Fruit fly (Drosophila melanogaster): ENCODE results near the gene CG6576.

Gene CG6576

dm6 chr3L:8748323-8748722, 7.5 kb upstream of the CG6576 start (continued):
- TF ChIP-seq pb (GFP tag; optimal IDR thresholded peaks at IDR 0.05) (no peak), CG11085 (GFP tag; IDR thresholded peaks at IDR 0.05) (no peak), CG13296 (GFP tag; optimal IDR thresholded peaks at IDR 0.05) (no peak), CG2120 (GFP tag; optimal IDR thresholded peaks at IDR 0.05) (no peak), Sox102F (GFP tag; optimal IDR thresholded peaks at IDR 0.05) (peak; percentile 32), crc (GFP tag; optimal IDR thresholded peaks at IDR 0.05) (no peak), cwo (GFP tag; optimal IDR thresholded peaks at IDR 0.05) (no peak), CG31441 (GFP tag; IDR thresholded peaks at IDR 0.05) (0 out of 2 replicates have a peak, but pooled peaks have one; percentile 11), D19A (tag; optimal IDR thresholded peaks at IDR 0.05) (peak; percentile 91), wek (GFP tag; optimal IDR thresholded peaks at IDR 0.05) (no peak), Stat92E (GFP tag; optimal IDR thresholded peaks at IDR 0.05) (no peak), CG31388 (GFP tag; optimal IDR thresholded peaks at IDR 0.05) (no peak), zen (tag; optimal IDR thresholded peaks at IDR 0.05) (no peak), Hr39 (optimal IDR thresholded peaks at IDR 0.05) (no peak), bsh (GFP tag; optimal IDR thresholded peaks at IDR 0.05) (peak in 1 of 2 experiments; percentile 4), CG10431 (GFP tag; optimal IDR thresholded peaks at IDR 0.05) (no peak), ro (GFP tag; IDR thresholded peaks at IDR 0.05) (no peak), CHES-1-like (GFP tag; optimal IDR thresholded peaks at IDR 0.05) (no peak), Max (GFP tag; optimal IDR thresholded peaks at IDR 0.05) (no peak), ttk (GFP tag; IDR thresholded peaks at IDR 0.05) (no peak), gem (tag; optimal IDR thresholded peaks at IDR 0.05) (peak; percentile 26), tll (GFP tag; optimal IDR thresholded peaks at IDR 0.05) (no peak), CG5245 (GFP tag; optimal IDR thresholded peaks at IDR 0.05) (no peak), jigr1 (GFP tag; IDR thresholded peaks at IDR 0.05) (no peak), trh (GFP tag; optimal IDR thresholded peaks at IDR 0.05) (no peak), ash1 (GFP tag; optimal IDR thresholded peaks at IDR 0.05) (no peak), seq (GFP tag; IDR thresholded peaks at IDR 0.05) (no peak), H15 (GFP tag; IDR thresholded peaks at IDR 0.05) (no peak), pita (GFP tag; optimal IDR thresholded peaks at IDR 0.05) (no peak), CG2712 (tag; optimal IDR thresholded peaks at IDR 0.05) (peak; percentile 12), sens (GFP tag) (peak; percentile 63), CG15601 (tag; optimal IDR thresholded peaks at IDR 0.05) (no peak), ems (GFP tag; optimal IDR thresholded peaks at IDR 0.05) (no peak), CG13123 (GFP tag; optimal IDR thresholded peaks at IDR 0.05) (no peak), zf30C (GFP tag; optimal IDR thresholded peaks at IDR 0.05) (no peak), run (tag; optimal IDR thresholded peaks at IDR 0.05) (no peak), Rfx (GFP tag; IDR thresholded peaks at IDR 0.05) (no peak), eyg (GFP tag; optimal IDR thresholded peaks at IDR 0.05) (no peak), B-H2 (GFP tag; optimal IDR thresholded peaks at IDR 0.05) (no peak), B-H1 (GFP tag; IDR thresholded peaks at IDR 0.05) (no peak), CG9817 (tag; optimal IDR thresholded peaks at IDR 0.05) (no peak), trem (tag; optimal IDR thresholded peaks at IDR 0.05) (no peak), CG5953 (GFP tag; IDR thresholded peaks at IDR 0.05) (no peak), CTCF (GFP tag; optimal IDR thresholded peaks at IDR 0.05) (no peak), gsb (GFP tag; IDR thresholded peaks at IDR 0.05) (no peak), CG11247 (GFP tag; IDR thresholded peaks at IDR 0.05) (no peak), H2.0 (GFP tag; IDR thresholded peaks at IDR 0.05) (no peak), CG16779 (GFP tag; IDR thresholded peaks at IDR 0.05) (no peak), Mrtf (GFP tag; IDR thresholded peaks at IDR 0.05) (no peak), vfl (GFP tag; optimal IDR thresholded peaks at IDR 0.05) (no peak), Awh (GFP tag; IDR thresholded peaks at IDR 0.05) (0 out of 2 replicates have a peak, but pooled peaks have one; percentile 9), HLHmδ (GFP tag; optimal IDR thresholded peaks at IDR 0.05) (no peak), CG4820 (GFP tag; optimal IDR thresholded peaks at IDR 0.05) (no peak)
